Fruit fly (Drosophila melanogaster) whole organism, prepupa: ENCODE measurements around the gene aqz.

Experiments
- Blimp-1 ChIP-seq: fragments of 200-800 bp; sonication (Bioruptor generic); optimal IDR thresholded peaks from 3 replicates; lab custom pipeline; 2017; ENCODE audit warnings: missing biosample characterization, missing genetic modification characterization, mild to moderate bottlenecking, moderate library complexity, missing genetic modification reagents
- CG10631 ChIP-seq: fragments of 200-800 bp; sonication (Bioruptor generic); optimal IDR thresholded peaks from 2 replicates; lab custom pipeline; 2016; ENCODE audit warnings: missing biosample characterization, missing genetic modification characterization
- CG10669 ChIP-seq: fragments of 200-800 bp; sonication (Bioruptor generic); optimal IDR thresholded peaks from 3 replicates; lab custom pipeline; 2018; ENCODE audit warnings: missing biosample characterization, mild to moderate bottlenecking, missing genetic modification characterization, moderate library complexity
- CG11294 ChIP-seq: fragments of 200-800 bp; sonication (Bioruptor generic); IDR thresholded peaks from 2 replicates; pipeline ENCODE4 v1.3.6; 2022; ENCODE audit warnings: missing biosample characterization, missing genetic modification characterization
- CG11902 ChIP-seq: fragments of 200-800 bp; sonication (Bioruptor generic); optimal IDR thresholded peaks from 3 replicates; lab custom pipeline; 2016; ENCODE audit warnings: missing biosample characterization, missing genetic modification characterization
- CG15336 ChIP-seq: fragments of 200-800 bp; sonication (Bioruptor generic); IDR thresholded peaks from 2 replicates; pipeline ENCODE4 v1.3.6; 2022; ENCODE audit warnings: missing biosample characterization, missing genetic modification characterization
- CG16779 ChIP-seq: fragments of 200-800 bp; sonication (Bioruptor generic); optimal IDR thresholded peaks from 3 replicates; lab custom pipeline; 2017; ENCODE audit warnings: missing biosample characterization, mild to moderate bottlenecking, missing genetic modification characterization
- CG3032 ChIP-seq: fragments of 200-800 bp; optimal IDR thresholded peaks from 2 replicates; lab custom pipeline; 2019; ENCODE audit warnings: missing biosample characterization, mild to moderate bottlenecking, missing genetic modification characterization, moderate library complexity
- CG32006 ChIP-seq: fragments of 200-800 bp; sonication (Bioruptor generic); optimal IDR thresholded peaks from 3 replicates; lab custom pipeline; 2017; ENCODE audit warnings: missing biosample characterization, mild to moderate bottlenecking, missing genetic modification characterization
- CG34406 ChIP-seq: fragments of 200-800 bp; sonication (Bioruptor generic); optimal IDR thresholded peaks from 3 replicates; lab custom pipeline; 2016; ENCODE audit warnings: missing biosample characterization, missing genetic modification characterization
- CG3919 ChIP-seq: fragments of 200-800 bp; sonication (Bioruptor generic); optimal IDR thresholded peaks from 3 replicates; lab custom pipeline; 2016; ENCODE audit warnings: missing biosample characterization, missing genetic modification characterization
- CG4318 ChIP-seq: fragments of 200-800 bp; sonication (Bioruptor generic); optimal IDR thresholded peaks from 3 replicates; lab custom pipeline; 2017; ENCODE audit warnings: missing biosample characterization, mild to moderate bottlenecking, missing genetic modification characterization
- CG6163 ChIP-seq: fragments of 200-800 bp; sonication (Bioruptor generic); IDR thresholded peaks from 3 replicates; pipeline ENCODE4 v1.3.6; 2022; ENCODE audit warnings: missing biosample characterization, missing genetic modification characterization
- CG6276 ChIP-seq: fragments of 200-800 bp; sonication (Bioruptor generic); optimal IDR thresholded peaks from 2 replicates; lab custom pipeline; 2017; ENCODE audit warnings: missing biosample characterization, mild to moderate bottlenecking, missing genetic modification characterization
- CG6792 ChIP-seq: fragments of 200-800 bp; sonication (Bioruptor generic); optimal IDR thresholded peaks from 3 replicates; lab custom pipeline; 2016; ENCODE audit warnings: missing biosample characterization, missing genetic modification characterization
- CG6808 ChIP-seq: fragments of 200-800 bp; sonication (Bioruptor generic); optimal IDR thresholded peaks from 3 replicates; lab custom pipeline; 2017; ENCODE audit warnings: missing biosample characterization, missing genetic modification characterization, mild to moderate bottlenecking, moderate library complexity, missing genetic modification reagents
- CG6854 ChIP-seq: fragments of 200-800 bp; sonication (Bioruptor generic); optimal IDR thresholded peaks from 2 replicates; lab custom pipeline; 2017; ENCODE audit warnings: missing biosample characterization, mild to moderate bottlenecking, missing genetic modification characterization
- CG7368 ChIP-seq: fragments of 200-800 bp; sonication (Bioruptor generic); optimal IDR thresholded peaks from 3 replicates; lab custom pipeline; 2016; ENCODE audit warnings: missing biosample characterization, missing genetic modification characterization
- CG8119 ChIP-seq: fragments of 200-800 bp; sonication (Bioruptor generic); IDR thresholded peaks from 3 replicates; pipeline ENCODE4 v1.3.6; 2022; ENCODE audit warnings: missing biosample characterization, missing genetic modification characterization
- CG8632 ChIP-seq: fragments of 200-800 bp; sonication (Bioruptor generic); optimal IDR thresholded peaks from 3 replicates; lab custom pipeline; 2016; ENCODE audit warnings: missing biosample characterization, missing genetic modification characterization
- Eip78C ChIP-seq: fragments of 200-800 bp; sonication (Bioruptor generic); peaks from one replicate; lab custom pipeline; 2016; ENCODE audit warnings: missing biosample characterization, missing genetic modification characterization
- Eip93F ChIP-seq: fragments of 200-800 bp; sonication (Bioruptor generic); optimal IDR thresholded peaks from 2 replicates; lab custom pipeline; 2016; ENCODE audit warnings: missing biosample characterization, mild to moderate bottlenecking, missing genetic modification characterization
- Ets21C ChIP-seq: fragments of 200-800 bp; sonication (Bioruptor generic); optimal IDR thresholded peaks from 3 replicates; lab custom pipeline; 2016; ENCODE audit warnings: missing biosample characterization, missing genetic modification characterization
- Ets96B ChIP-seq: fragments of 200-800 bp; optimal IDR thresholded peaks from 2 replicates; lab custom pipeline; 2019; ENCODE audit warnings: missing biosample characterization, mild to moderate bottlenecking, missing genetic modification characterization, moderate library complexity
- Gug ChIP-seq: fragments of 200-800 bp; sonication (Bioruptor generic); IDR thresholded peaks from 2 replicates; pipeline ENCODE4 v1.3.6; 2022; ENCODE audit warnings: missing biosample characterization, missing genetic modification characterization
- Hr38 ChIP-seq: sonication (Bioruptor generic); optimal IDR thresholded peaks from 2 replicates; lab custom pipeline; 2016; ENCODE audit warnings: missing biosample characterization, missing genetic modification characterization
- Hr39 ChIP-seq: fragments of 200-800 bp; sonication (Bioruptor generic); optimal IDR thresholded peaks from 2 replicates; lab custom pipeline; 2016; ENCODE audit warnings: missing biosample characterization, missing genetic modification characterization
- Lpt ChIP-seq: fragments of 200-800 bp; sonication (Bioruptor generic); optimal IDR thresholded peaks from 3 replicates; lab custom pipeline; 2016; ENCODE audit warnings: missing biosample characterization, missing genetic modification characterization
- Met ChIP-seq: fragments of 200-800 bp; sonication (Bioruptor generic); optimal IDR thresholded peaks from 3 replicates; lab custom pipeline; 2016; ENCODE audit warnings: missing biosample characterization, missing genetic modification characterization
- OdsH ChIP-seq: fragments of 200-800 bp; sonication (Bioruptor generic); optimal IDR thresholded peaks from 3 replicates; lab custom pipeline; 2016; ENCODE audit warnings: missing biosample characterization, missing genetic modification characterization
- Sox102F ChIP-seq: fragments of 200-800 bp; sonication (Bioruptor generic); optimal IDR thresholded peaks from 2 replicates; lab custom pipeline; 2016; ENCODE audit warnings: missing biosample characterization, mild to moderate bottlenecking, missing genetic modification characterization
- Sox14 ChIP-seq: fragments of 200-800 bp; sonication (Bioruptor generic); optimal IDR thresholded peaks from 3 replicates; lab custom pipeline; 2016; ENCODE audit warnings: missing biosample characterization, missing genetic modification characterization
- acj6 ChIP-seq: fragments of 200-800 bp; sonication (Bioruptor generic); optimal IDR thresholded peaks from 3 replicates; lab custom pipeline; 2016; ENCODE audit warnings: missing biosample characterization, missing genetic modification characterization
- cyc ChIP-seq: fragments of 200-800 bp; sonication (Bioruptor generic); optimal IDR thresholded peaks from 3 replicates; lab custom pipeline; 2016; ENCODE audit warnings: missing biosample characterization, missing genetic modification characterization
- esn ChIP-seq: fragments of 200-800 bp; sonication (Bioruptor generic); optimal IDR thresholded peaks from 2 replicates; lab custom pipeline; 2016; ENCODE audit warnings: missing biosample characterization, mild to moderate bottlenecking, missing genetic modification characterization, moderate library complexity
- fd59A ChIP-seq: fragments of 200-800 bp; sonication (Bioruptor generic); optimal IDR thresholded peaks from 2 replicates; lab custom pipeline; 2017; ENCODE audit warnings: missing biosample characterization, mild to moderate bottlenecking, missing genetic modification characterization, missing genetic modification reagents
- fd85E ChIP-seq: fragments of 200-800 bp; sonication (Bioruptor generic); optimal IDR thresholded peaks from 3 replicates; lab custom pipeline; 2016; ENCODE audit warnings: missing biosample characterization, missing genetic modification characterization
- fkh ChIP-seq: fragments of 200-800 bp; sonication (Bioruptor generic); optimal IDR thresholded peaks from 3 replicates; lab custom pipeline; 2017; ENCODE audit warnings: missing biosample characterization, mild to moderate bottlenecking, missing genetic modification characterization, moderate library complexity
- lz ChIP-seq: fragments of 200-800 bp; sonication (Bioruptor generic); optimal IDR thresholded peaks from 3 replicates; lab custom pipeline; 2016; ENCODE audit warnings: missing biosample characterization, missing genetic modification characterization
- net ChIP-seq: fragments of 200-800 bp; sonication (Bioruptor generic); optimal IDR thresholded peaks from 3 replicates; lab custom pipeline; 2016; ENCODE audit warnings: missing biosample characterization, missing genetic modification characterization
- pdm3 ChIP-seq: fragments of 200-800 bp; sonication (Bioruptor generic); optimal IDR thresholded peaks from 3 replicates; lab custom pipeline; 2016; ENCODE audit warnings: missing biosample characterization, missing genetic modification characterization
- salr ChIP-seq, 2 experiments: fragments of 200-800 bp; sonication (Bioruptor generic); optimal IDR thresholded peaks; 3 replicates each; lab custom pipeline; 2016 to 2018; ENCODE audit warnings: missing biosample characterization in 2 of 2, missing genetic modification characterization in 2 of 2, mild to moderate bottlenecking in 1 of 2
- spab ChIP-seq: fragments of 200-800 bp; sonication (Bioruptor generic); optimal IDR thresholded peaks from 2 replicates; lab custom pipeline; 2017; ENCODE audit warnings: missing biosample characterization, mild to moderate bottlenecking, missing genetic modification characterization, missing genetic modification reagents
- ss ChIP-seq, 2 experiments: fragments of 200-800 bp; sonication (Bioruptor generic); optimal IDR thresholded peaks; 2 replicates in 1 of 2; 3 replicates in 1 of 2; lab custom pipeline; 2017 to 2018; ENCODE audit warnings: mild to moderate bottlenecking in 2 of 2, missing biosample characterization in 2 of 2, missing genetic modification characterization in 2 of 2, moderate library complexity in 1 of 2
- svp ChIP-seq: fragments of 200-800 bp; sonication (Bioruptor generic); peaks from one replicate; lab custom pipeline; 2016; ENCODE audit warnings: missing biosample characterization, missing genetic modification characterization
- topi ChIP-seq: fragments of 200-800 bp; sonication (Bioruptor generic); optimal IDR thresholded peaks from 3 replicates; lab custom pipeline; 2016; ENCODE audit warnings: missing biosample characterization, missing genetic modification characterization

aqz gene

DNA sequence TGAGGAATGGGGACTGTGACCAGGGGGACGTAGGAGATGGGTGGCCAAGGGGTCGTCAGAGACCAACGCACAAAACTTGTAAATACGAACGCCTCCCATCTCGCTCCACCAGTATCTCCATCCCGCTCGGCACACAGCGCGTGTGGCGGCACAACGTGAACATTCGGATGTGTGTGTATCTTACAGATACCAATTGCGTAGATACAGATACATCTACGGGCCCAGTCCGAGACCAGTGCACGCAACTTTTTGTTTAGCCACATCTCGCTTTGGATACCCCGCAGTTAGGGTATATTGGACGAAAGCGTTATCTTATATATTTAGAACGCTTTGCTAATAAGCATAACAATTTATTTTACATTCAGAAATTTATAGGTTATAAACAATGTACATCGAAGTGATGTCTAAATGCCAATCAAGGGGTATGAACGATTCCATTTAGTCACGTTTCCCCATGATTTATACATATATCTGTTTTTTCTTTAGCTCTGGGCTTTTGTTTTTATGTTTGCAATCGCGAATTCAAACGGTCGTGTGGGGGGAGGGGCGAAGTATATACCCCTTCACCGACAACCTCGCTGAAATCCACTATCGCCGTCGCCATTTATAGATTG, 9.1 kb downstream of the aqz start (continued):
- TF ChIP-seq salr (GFP tag; optimal IDR thresholded peaks at IDR 0.05; lab: Kevin White, UChicago) (peak; percentile 98 to 99), CG7368 (GFP tag; lab: Kevin White, UChicago) (peak; percentile 98), Hr39 (peak; percentile 99), CG6808 (peak; percentile 98), CG10669 (GFP tag; lab: Kevin White, UChicago) (peak; percentile 99), CG11902 (GFP tag; lab: Kevin White, UChicago) (peak; percentile 97), Eip93F (GFP tag; lab: Kevin White, UChicago) (peak; percentile 98), OdsH (peak; percentile 99), Gug (GFP tag; lab: Robert Waterston, UW) (peak; percentile 98), fkh (GFP tag; lab: Kevin White, UChicago) (peak; percentile 94), Sox102F (peak; percentile 98), CG32006 (GFP tag; lab: Kevin White, UChicago) (peak; percentile 100), CG6276 (peak; percentile 99), Eip78C (GFP tag; lab: Kevin White, UChicago) (peak; percentile 100), CG4318 (GFP tag; lab: Kevin White, UChicago) (peak; percentile 99), topi (peak; percentile 98), net (GFP tag; lab: Kevin White, UChicago) (peak; percentile 99), CG6163 (GFP tag; lab: Robert Waterston, UW) (peak; percentile 99), CG3032 (tag; lab: Kevin White, UChicago) (peak; percentile 99), lz (GFP tag; lab: Kevin White, UChicago) (peak; percentile 98), CG8632 (GFP tag; lab: Kevin White, UChicago) (peak; percentile 99), Ets21C (peak; percentile 97), fd59A (GFP tag; lab: Kevin White, UChicago) (peak; percentile 99), spab (GFP tag; lab: Kevin White, UChicago) (peak; percentile 99), CG15336 (peak; percentile 99), cyc (GFP tag; lab: Kevin White, UChicago) (peak; percentile 98), svp (GFP tag; lab: Kevin White, UChicago) (peak; percentile 98), CG10631 (peak; percentile 99), Sox14 (peak; percentile 99), CG6792 (GFP tag; lab: Kevin White, UChicago) (peak; percentile 99), CG11294 (peak; percentile 99)

DNA sequence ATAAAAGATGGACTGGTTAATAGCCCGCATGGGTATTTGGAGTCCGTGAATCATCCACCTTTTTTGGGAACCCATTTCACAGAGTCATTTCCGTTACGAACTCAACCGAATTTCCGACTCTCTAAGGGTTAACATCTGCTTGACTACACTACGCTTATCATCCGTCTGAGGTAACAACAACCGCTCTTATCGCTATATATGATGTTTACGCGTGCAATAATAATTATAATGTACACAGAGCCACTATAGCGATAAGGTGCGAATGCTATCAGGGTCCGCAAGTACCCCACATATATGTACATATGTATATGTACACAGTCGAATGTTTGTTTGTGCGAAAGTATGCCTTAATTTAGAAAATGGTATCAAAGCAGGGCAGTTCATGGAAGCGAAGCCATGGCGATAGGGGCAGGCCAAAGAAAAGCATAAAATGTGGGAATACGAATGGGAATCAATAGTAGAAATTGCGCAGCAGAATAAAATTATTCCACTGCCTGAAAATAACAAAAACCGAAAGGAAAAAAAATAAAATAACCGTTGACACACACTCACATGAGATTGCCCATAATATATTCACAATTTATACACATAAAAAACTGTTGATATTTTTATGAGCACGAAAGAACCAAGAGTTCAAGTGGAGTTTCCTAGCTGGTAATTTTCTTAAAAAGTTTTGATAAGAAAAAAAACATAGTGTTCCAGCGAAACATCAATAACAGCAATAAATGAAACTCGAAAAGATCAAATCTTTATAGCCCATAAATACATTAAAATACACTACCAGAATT, 9.9 kb downstream of the aqz start:
- TF ChIP-seq Sox14 = no peak
- TF ChIP-seq CG16779 (tag; lab: Kevin White, UChicago) = peak; percentile 67
- peak; percentile 47 for TF ChIP-seq esn (GFP tag; lab: Kevin White, UChicago)
- peak; percentile 98 for TF ChIP-seq fkh (GFP tag; lab: Kevin White, UChicago)
- no peak for TF ChIP-seq cyc (GFP tag; lab: Kevin White, UChicago)
- TF ChIP-seq OdsH = peak; percentile 32
- TF ChIP-seq Hr39 = no peak
- TF ChIP-seq Lpt (GFP tag; lab: Kevin White, UChicago) = peak; percentile 52
- TF ChIP-seq Ets96B (tag; lab: Kevin White, UChicago) = peak; percentile 88
- TF ChIP-seq fd59A (GFP tag; lab: Kevin White, UChicago) = no peak
- TF ChIP-seq CG8632 (GFP tag; lab: Kevin White, UChicago) = peak; percentile 59
- peak; percentile 50; the same call in 1 of the 2 replicates for TF ChIP-seq CG11294
- TF ChIP-seq CG6792 (GFP tag; lab: Kevin White, UChicago) = peak; percentile 45
- peak; percentile 55 for TF ChIP-seq CG3919
- peak; percentile 18 for TF ChIP-seq Met (GFP tag; lab: Kevin White, UChicago)
- TF ChIP-seq pdm3 (GFP tag; lab: Kevin White, UChicago) = no peak
- peak; percentile 55 to 78 for TF ChIP-seq ss (GFP tag; optimal IDR thresholded peaks at IDR 0.05; lab: Kevin White, UChicago)
- no peak for TF ChIP-seq Ets21C
- TF ChIP-seq CG3032 (tag; lab: Kevin White, UChicago) = peak; percentile 83
- peak; percentile 32 for TF ChIP-seq net (GFP tag; lab: Kevin White, UChicago)
- no peak for TF ChIP-seq Hr38 (GFP tag; lab: Kevin White, UChicago)
- TF ChIP-seq acj6 (GFP tag; lab: Kevin White, UChicago) = no peak
- TF ChIP-seq Blimp-1 = no peak
- peak; percentile 11 for TF ChIP-seq CG6854 (GFP tag; lab: Kevin White, UChicago)
- peak; percentile 19 for TF ChIP-seq CG34406 (GFP tag; lab: Kevin White, UChicago)
- no peak for TF ChIP-seq topi
- peak; percentile 71 for TF ChIP-seq Gug (GFP tag; lab: Robert Waterston, UW)
- TF ChIP-seq fd85E (GFP tag; lab: Kevin White, UChicago) = no peak
- TF ChIP-seq CG4318 (GFP tag; lab: Kevin White, UChicago) = no peak
- peak; percentile 43 for TF ChIP-seq CG7368 (GFP tag; lab: Kevin White, UChicago)
- no peak for TF ChIP-seq Eip93F (GFP tag; lab: Kevin White, UChicago)
- TF ChIP-seq CG8119 = 0 out of 3 replicates have a peak, but pooled peaks have one; percentile 11
